Fruit fly (Drosophila melanogaster): ENCODE data around the gene unc-4.

- TF ChIP-seq toe (GFP tag; optimal IDR thresholded peaks at IDR 0.05): no peak
- peak; percentile 43 for TF ChIP-seq CG14711 (tag; optimal IDR thresholded peaks at IDR 0.05)
- TF ChIP-seq CG5204 (GFP tag; optimal IDR thresholded peaks at IDR 0.05): peak; percentile 49
- TF ChIP-seq CG1620 (GFP tag; optimal IDR thresholded peaks at IDR 0.05): peak; percentile 27
- TF ChIP-seq kay (GFP tag; ENCODE audit: borderline replicate concordance): peak; percentile 48
- TF ChIP-seq Crg-1 (GFP tag; optimal IDR thresholded peaks at IDR 0.05): no peak
- peak; percentile 43 for TF ChIP-seq pad (GFP tag; optimal IDR thresholded peaks at IDR 0.05)
- TF ChIP-seq tj (GFP tag; optimal IDR thresholded peaks at IDR 0.05): peak; percentile 80
- peak; percentile 3 for TF ChIP-seq ovo (GFP tag; optimal IDR thresholded peaks at IDR 0.05)
- no peak for TF ChIP-seq Mnt (GFP tag; optimal IDR thresholded peaks at IDR 0.05)
- TF ChIP-seq Hr96 (GFP tag; optimal IDR thresholded peaks at IDR 0.05): no peak
- peak; percentile 54 for TF ChIP-seq bab1 (GFP tag; optimal IDR thresholded peaks at IDR 0.05)
Measured at dm6 chrX:17742592-17743364, 25.6 kb upstream of the unc-4 start.

Data from whole organism, adult.